Worm (Caenorhabditis elegans) whole organism, L3 larva: ENCODE results near the gene T25E4.1.

Experiments
- R02D3.7 ChIP-seq: fragments of 150-350 bp; optimal IDR thresholded peaks from 2 replicates; lab custom pipeline; 2014; ENCODE audit warnings: missing biosample characterization, missing genetic modification characterization
- ZK546.5 ChIP-seq: sonication (generic microtip); optimal IDR thresholded peaks from 2 replicates; lab custom pipeline; 2017; ENCODE audit warnings: missing biosample characterization, missing genetic modification characterization
- aly-2 ChIP-seq: fragments of 150-350 bp; optimal IDR thresholded peaks from 2 replicates; lab custom pipeline; 2014; ENCODE audit warnings: missing biosample characterization, missing genetic modification characterization
- ama-1 ChIP-seq: fragments of 150-350 bp; optimal IDR thresholded peaks from 2 replicates; lab custom pipeline; 2018
- ceh-16 ChIP-seq: sonication (generic microtip); optimal IDR thresholded peaks from 2 replicates; lab custom pipeline; 2017; ENCODE audit warnings: missing biosample characterization, missing genetic modification characterization
- ceh-28 ChIP-seq: fragments of 150-350 bp; optimal IDR thresholded peaks from 2 replicates; lab custom pipeline; 2014; ENCODE audit warnings: missing biosample characterization, missing genetic modification reagents, missing genetic modification characterization
- ceh-82 ChIP-seq: fragments of 150-350 bp; optimal IDR thresholded peaks from 2 replicates; lab custom pipeline; 2014; ENCODE audit warnings: missing biosample characterization, missing genetic modification characterization
- ceh-9 ChIP-seq: sonication (generic microtip); optimal IDR thresholded peaks from 2 replicates; lab custom pipeline; 2018; ENCODE audit warnings: missing biosample characterization, missing genetic modification characterization
- daf-12 ChIP-seq: fragments of 150-350 bp; optimal IDR thresholded peaks from 2 replicates; lab custom pipeline; 2014; ENCODE audit warnings: missing biosample characterization, missing genetic modification reagents, missing genetic modification characterization
- egl-27 ChIP-seq: sonication (generic microtip); optimal IDR thresholded peaks from 4 replicates; lab custom pipeline; 2017; ENCODE audit warnings: missing biosample characterization, missing genetic modification reagents, missing genetic modification characterization
- elt-1 ChIP-seq: fragments of 150-350 bp; optimal IDR thresholded peaks from 2 replicates; lab custom pipeline; 2014; ENCODE audit warnings: missing biosample characterization, missing genetic modification characterization
- elt-2 ChIP-seq: sonication (generic microtip); optimal IDR thresholded peaks from 2 replicates; lab custom pipeline; 2016; ENCODE audit warnings: missing genetic modification reagents, mild to moderate bottlenecking, missing genetic modification characterization, missing compliant biosample characterization
- elt-3 ChIP-seq, 3 experiments: fragments of 150-350 bp in 1 of 3; sonication (generic microtip) in 2 of 3; optimal IDR thresholded peaks; 2 replicates in 2 of 3; 4 replicates in 1 of 3; lab custom pipeline; 2014 to 2017; ENCODE audit warnings: missing biosample characterization in 3 of 3, missing genetic modification characterization in 3 of 3
- eor-1 ChIP-seq, 2 experiments: fragments of 150-350 bp; optimal IDR thresholded peaks; 2 replicates each; lab custom pipeline; 2014 to 2018; ENCODE audit warnings: missing biosample characterization in 2 of 2, missing genetic modification characterization in 2 of 2
- fkh-10 ChIP-seq: sonication (generic microtip); optimal IDR thresholded peaks from 2 replicates; lab custom pipeline; 2017; ENCODE audit warnings: missing biosample characterization, missing genetic modification reagents, missing genetic modification characterization
- fkh-2 ChIP-seq: fragments of 150-350 bp; optimal IDR thresholded peaks from 2 replicates; lab custom pipeline; 2014; ENCODE audit warnings: missing biosample characterization, missing genetic modification reagents, missing genetic modification characterization
- fos-1 ChIP-seq: fragments of 150-350 bp; optimal IDR thresholded peaks from 2 replicates; lab custom pipeline; 2014; ENCODE audit warnings: missing biosample characterization, missing genetic modification characterization
- hmg-11 ChIP-seq: sonication (generic microtip); optimal IDR thresholded peaks from 2 replicates; lab custom pipeline; 2016; ENCODE audit warnings: missing genetic modification characterization, missing compliant biosample characterization
- jun-1 ChIP-seq: fragments of 150-350 bp; optimal IDR thresholded peaks from 2 replicates; lab custom pipeline; 2014; ENCODE audit warnings: missing biosample characterization, missing genetic modification reagents, missing genetic modification characterization
- lin-15B ChIP-seq: fragments of 150-350 bp; optimal IDR thresholded peaks from 2 replicates; lab custom pipeline; 2014; ENCODE audit warnings: missing biosample characterization, missing genetic modification characterization
- lin-39 ChIP-seq: fragments of 150-350 bp; optimal IDR thresholded peaks from 2 replicates; lab custom pipeline; 2018; ENCODE audit warnings: missing biosample characterization, missing genetic modification reagents, missing genetic modification characterization
- lsy-12 ChIP-seq: sonication (generic microtip); optimal IDR thresholded peaks from 2 replicates; lab custom pipeline; 2016; ENCODE audit warnings: mild to moderate bottlenecking, missing genetic modification characterization, missing compliant biosample characterization
- mdl-1 ChIP-seq: fragments of 150-350 bp; optimal IDR thresholded peaks from 2 replicates; lab custom pipeline; 2014; ENCODE audit warnings: missing biosample characterization, missing genetic modification characterization
- mml-1 ChIP-seq: fragments of 150-350 bp; sonication (generic microtip); optimal IDR thresholded peaks from 3 replicates; lab custom pipeline; 2014; ENCODE audit warnings: missing biosample characterization, missing genetic modification characterization
- nfya-1 ChIP-seq: sonication (generic microtip); optimal IDR thresholded peaks from 2 replicates; lab custom pipeline; 2017; ENCODE audit warnings: missing genetic modification characterization, mild to moderate bottlenecking, missing compliant biosample characterization, antibody characterized with exemption, moderate library complexity; ENCODE audit not compliant: insufficient read depth
- nhr-11 ChIP-seq: fragments of 150-350 bp; optimal IDR thresholded peaks from 2 replicates; lab custom pipeline; 2014; ENCODE audit warnings: missing biosample characterization, missing genetic modification characterization
- nhr-12 ChIP-seq: fragments of 150-350 bp; optimal IDR thresholded peaks from 2 replicates; lab custom pipeline; 2014; ENCODE audit warnings: missing biosample characterization, missing genetic modification characterization
- nhr-23 ChIP-seq: fragments of 150-350 bp; optimal IDR thresholded peaks from 2 replicates; lab custom pipeline; 2014; ENCODE audit warnings: missing biosample characterization, missing genetic modification reagents, missing genetic modification characterization
- nhr-237 ChIP-seq: fragments of 150-350 bp; optimal IDR thresholded peaks from 2 replicates; lab custom pipeline; 2014; ENCODE audit warnings: missing biosample characterization, missing genetic modification characterization
- nhr-25 ChIP-seq: sonication (generic microtip); optimal IDR thresholded peaks from 2 replicates; lab custom pipeline; 2017; ENCODE audit warnings: missing biosample characterization, missing genetic modification characterization
- nhr-28 ChIP-seq: fragments of 150-350 bp; optimal IDR thresholded peaks from 2 replicates; lab custom pipeline; 2014; ENCODE audit warnings: missing biosample characterization, missing genetic modification characterization
- nhr-43 ChIP-seq: sonication (generic microtip); optimal IDR thresholded peaks from 2 replicates; lab custom pipeline; 2016; ENCODE audit warnings: mild to moderate bottlenecking, missing genetic modification characterization, missing compliant biosample characterization; ENCODE audit not compliant: poor library complexity, severe bottlenecking
- nhr-67 ChIP-seq: fragments of 150-350 bp; optimal IDR thresholded peaks from 2 replicates; lab custom pipeline; 2014; ENCODE audit warnings: missing biosample characterization, missing genetic modification characterization
- nhr-76 ChIP-seq: fragments of 150-350 bp; sonication (generic microtip); optimal IDR thresholded peaks from 5 replicates; lab custom pipeline; 2014; ENCODE audit warnings: missing biosample characterization, missing genetic modification characterization
- nhr-77 ChIP-seq: fragments of 150-350 bp; optimal IDR thresholded peaks from 2 replicates; lab custom pipeline; 2014; ENCODE audit warnings: missing biosample characterization, missing genetic modification characterization
- pha-4 ChIP-seq: fragments of 150-350 bp; optimal IDR thresholded peaks from 2 replicates; lab custom pipeline; 2014; ENCODE audit warnings: missing biosample characterization, missing genetic modification reagents, missing genetic modification characterization
- pqm-1 ChIP-seq: fragments of 150-350 bp; optimal IDR thresholded peaks from 2 replicates; lab custom pipeline; 2017; ENCODE audit warnings: missing biosample characterization, missing genetic modification characterization, inconsistent platforms
- sea-2 ChIP-seq: fragments of 150-350 bp; sonication (generic microtip); optimal IDR thresholded peaks from 4 replicates; lab custom pipeline; 2014; ENCODE audit warnings: missing biosample characterization, missing genetic modification reagents, missing genetic modification characterization
- skn-1 ChIP-seq: fragments of 150-350 bp; optimal IDR thresholded peaks from 2 replicates; lab custom pipeline; 2014; ENCODE audit warnings: missing biosample characterization, missing genetic modification characterization
- snpc-4 ChIP-seq: fragments of 150-350 bp; optimal IDR thresholded peaks from 2 replicates; lab custom pipeline; 2014; ENCODE audit warnings: missing biosample characterization, missing genetic modification characterization
- tbx-2 ChIP-seq: sonication (generic microtip); optimal IDR thresholded peaks from 2 replicates; lab custom pipeline; 2016; ENCODE audit warnings: mild to moderate bottlenecking, missing genetic modification characterization, missing compliant biosample characterization
- unc-39 ChIP-seq: sonication (generic microtip); optimal IDR thresholded peaks from 4 replicates; lab custom pipeline; 2017; ENCODE audit warnings: missing biosample characterization, missing genetic modification characterization
- unc-62 ChIP-seq: fragments of 150-350 bp; sonication (generic microtip); optimal IDR thresholded peaks from 4 replicates; lab custom pipeline; 2014; ENCODE audit warnings: missing biosample characterization, missing genetic modification reagents, missing genetic modification characterization
- zag-1 ChIP-seq: fragments of 150-350 bp; optimal IDR thresholded peaks from 2 replicates; lab custom pipeline; 2014; ENCODE audit warnings: missing biosample characterization, missing genetic modification characterization
- ztf-11 ChIP-seq: fragments of 150-350 bp; optimal IDR thresholded peaks from 2 replicates; lab custom pipeline; 2014; ENCODE audit warnings: missing biosample characterization, missing genetic modification characterization
- ztf-4 ChIP-seq: fragments of 150-350 bp; optimal IDR thresholded peaks from 2 replicates; lab custom pipeline; 2014; ENCODE audit warnings: missing biosample characterization, missing genetic modification characterization

The T25E4.1 gene

DNA sequence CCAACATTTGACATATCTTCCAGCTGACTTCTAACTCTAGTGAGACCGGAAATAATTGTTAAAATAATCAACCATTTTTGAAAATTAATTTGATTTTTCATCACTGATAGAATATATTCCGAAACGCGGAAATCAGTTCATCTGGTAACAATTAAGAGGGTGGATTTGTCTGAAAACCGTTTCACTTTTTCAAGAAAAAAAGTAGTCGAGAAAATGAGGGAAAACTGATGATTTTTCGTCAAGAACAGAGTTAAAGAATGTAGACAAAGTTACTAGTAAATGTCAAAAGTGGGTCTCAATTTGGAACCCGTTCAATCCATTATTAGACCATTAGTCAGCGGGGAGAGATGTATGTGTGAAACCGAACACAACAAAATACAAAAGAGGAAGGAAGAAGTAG lies 25.1 kb downstream of the T25E4.1 start, which contains the start of gene C17G10.6:
Gene C17G10.6, minus strand, starts transcription at position 101 of the 400 bp plus-strand sequence.
- TF ChIP-seq nfya-1 (tag; lab: Kevin White, UChicago) (no peak), skn-1 (tag; lab: Kevin White, UChicago) (no peak), egl-27 (tag; lab: Kevin White, UChicago) (no peak), nhr-43 (tag; lab: Kevin White, UChicago) (no peak), mdl-1 (tag; lab: Kevin White, UChicago) (no peak), nhr-28 (no peak), ceh-28 (no peak), ztf-4 (tag; lab: Kevin White, UChicago) (no peak), nhr-76 (tag; lab: Kevin White, UChicago) (no peak), nhr-12 (no peak), ZK546.5 (no peak), fos-1 (tag; lab: Kevin White, UChicago) (no peak), ama-1 (lab: Kevin White, UChicago) (no peak), sea-2 (no peak), ceh-9 (tag; lab: Kevin White, UChicago) (no peak), unc-62 (GFP tag; lab: Kevin White, UChicago) (no peak), nhr-237 (no peak)

ce11 chrII:5604441-5604840 lies 26.3 kb downstream of the T25E4.1 start:
- TF ChIP-seq R02D3.7 (tag; lab: Kevin White, UChicago), result no peak
- TF ChIP-seq ztf-11 (tag; lab: Kevin White, UChicago), result no peak
- TF ChIP-seq snpc-4, result no peak
- TF ChIP-seq elt-3 (tag; optimal IDR thresholded peaks at IDR 0.05; lab: Kevin White, UChicago), result no peak
- no peak for TF ChIP-seq nhr-76 (tag; lab: Kevin White, UChicago)
- TF ChIP-seq nhr-28, result no peak
- TF ChIP-seq eor-1 (tag; optimal IDR thresholded peaks at IDR 0.05; lab: Kevin White, UChicago), result no peak
- no peak for TF ChIP-seq ceh-28
- TF ChIP-seq unc-39 (tag; lab: Kevin White, UChicago), result no peak
- TF ChIP-seq elt-2 (tag; lab: Kevin White, UChicago), result no peak
- no peak for TF ChIP-seq lsy-12 (tag; lab: Kevin White, UChicago)
- no peak for TF ChIP-seq nhr-25 (tag; lab: Kevin White, UChicago)
- TF ChIP-seq mml-1 (tag; lab: Kevin White, UChicago), result no peak
- TF ChIP-seq, all 47 proteins: peak for 0

- TF ChIP-seq zag-1 (tag; lab: Kevin White, UChicago) (no peak), snpc-4 (no peak), ceh-82 (tag; lab: Kevin White, UChicago) (no peak), nfya-1 (tag; lab: Kevin White, UChicago) (no peak), elt-2 (tag; lab: Kevin White, UChicago) (peak; percentile 89), hmg-11 (no peak), sea-2 (no peak), fos-1 (tag; lab: Kevin White, UChicago) (no peak), fkh-2 (tag; lab: Kevin White, UChicago) (no peak), mml-1 (tag; lab: Kevin White, UChicago) (no peak), jun-1 (no peak), pqm-1 (tag; lab: Kevin White, UChicago) (no peak), ceh-9 (tag; lab: Kevin White, UChicago) (no peak), tbx-2 (tag; lab: Kevin White, UChicago) (peak; percentile 39), nhr-23 (tag; lab: Kevin White, UChicago) (peak; percentile 94), ceh-16 (tag; lab: Kevin White, UChicago) (no peak), eor-1 (tag; optimal IDR thresholded peaks at IDR 0.05; lab: Kevin White, UChicago) (no peak), ama-1 (lab: Kevin White, UChicago) (no peak), elt-1 (tag; lab: Kevin White, UChicago) (peak; percentile 72), lsy-12 (tag; lab: Kevin White, UChicago) (peak; percentile 5), daf-12 (tag; lab: Kevin White, UChicago) (no peak), pha-4 (no peak), nhr-11 (tag; lab: Kevin White, UChicago) (no peak), fkh-10 (GFP tag; lab: Kevin White, UChicago) (no peak), lin-39 (tag; lab: Kevin White, UChicago) (no peak), R02D3.7 (tag; lab: Kevin White, UChicago) (peak; percentile 40), unc-62 (GFP tag; lab: Kevin White, UChicago) (peak; percentile 93), nhr-28 (no peak), lin-15B (no peak), ceh-28 (peak; percentile 80), ztf-11 (tag; lab: Kevin White, UChicago) (no peak), ztf-4 (tag; lab: Kevin White, UChicago) (no peak), nhr-77 (peak; percentile 22), nhr-67 (tag; lab: Kevin White, UChicago) (no peak), elt-3 (tag; optimal IDR thresholded peaks at IDR 0.05; lab: Kevin White, UChicago) (peak; percentile 93 to 96 (median 93)), egl-27 (tag; lab: Kevin White, UChicago) (no peak), aly-2 (no peak), nhr-25 (tag; lab: Kevin White, UChicago) (peak; percentile 85), ZK546.5 (no peak), mdl-1 (tag; lab: Kevin White, UChicago) (peak; percentile 23), nhr-12 (no peak), nhr-43 (tag; lab: Kevin White, UChicago) (peak; percentile 90), skn-1 (tag; lab: Kevin White, UChicago) (no peak), unc-39 (tag; lab: Kevin White, UChicago) (no peak)
These were observed 27.4 kb downstream of the T25E4.1 start for ce11 chrII:5605538-5605945.
